Worm (Caenorhabditis elegans): ENCODE data around the gene fbxa-12.
A peak's percentile ranks its signal among the peaks of the same experiment; 100 is the strongest.
"Not testable (repeated sequence)": the region's sequence is repeated elsewhere in the genome, so short reads cannot be mapped to it uniquely, and the experiment has no call there.

fbxa-12 gene

ce11 chrIII:2259329-2259728 lies 39.8 kb downstream of the fbxa-12 start:
- no peak for TF ChIP-seq ztf-4 (tag; optimal IDR thresholded peaks at IDR 0.05)
- TF ChIP-seq ztf-11 (tag; optimal IDR thresholded peaks at IDR 0.05), result no peak
- no peak for TF ChIP-seq nhr-77 (tag; optimal IDR thresholded peaks at IDR 0.05)
- no peak for TF ChIP-seq lin-39 (tag; optimal IDR thresholded peaks at IDR 0.05)
- no peak for TF ChIP-seq fos-1 (tag; optimal IDR thresholded peaks at IDR 0.05)
- no peak for TF ChIP-seq aly-2 (tag; optimal IDR thresholded peaks at IDR 0.05)
- TF ChIP-seq mbf-1 (tag; optimal IDR thresholded peaks at IDR 0.05), result no peak
- no peak for TF ChIP-seq lsy-2 (tag; optimal IDR thresholded peaks at IDR 0.05)
- TF ChIP-seq unc-62 (GFP tag; optimal IDR thresholded peaks at IDR 0.05), result no peak
- no peak for TF ChIP-seq nhr-10 (tag; optimal IDR thresholded peaks at IDR 0.05)
- TF ChIP-seq sem-4 (tag; optimal IDR thresholded peaks at IDR 0.05), result no peak
- no peak for TF ChIP-seq lin-13 (GFP tag; optimal IDR thresholded peaks at IDR 0.05)
- TF ChIP-seq F13H6.1 (tag; optimal IDR thresholded peaks at IDR 0.05), result no peak
- no peak for TF ChIP-seq snpc-4 (tag; optimal IDR thresholded peaks at IDR 0.05)
- no peak for TF ChIP-seq elt-3 (tag; optimal IDR thresholded peaks at IDR 0.05)

- not testable (repeated sequence) for TF ChIP-seq nhr-23, ztf-4, nhr-12 (tag; optimal IDR thresholded peaks at IDR 0.05)
Measured at ce11 chrIII:2261353-2261752, 41.8 kb downstream of the fbxa-12 start, which contains the start of gene fbxa-42. TSS of gene fbxa-42 (minus strand) at chrIII:2261453.

DNA sequence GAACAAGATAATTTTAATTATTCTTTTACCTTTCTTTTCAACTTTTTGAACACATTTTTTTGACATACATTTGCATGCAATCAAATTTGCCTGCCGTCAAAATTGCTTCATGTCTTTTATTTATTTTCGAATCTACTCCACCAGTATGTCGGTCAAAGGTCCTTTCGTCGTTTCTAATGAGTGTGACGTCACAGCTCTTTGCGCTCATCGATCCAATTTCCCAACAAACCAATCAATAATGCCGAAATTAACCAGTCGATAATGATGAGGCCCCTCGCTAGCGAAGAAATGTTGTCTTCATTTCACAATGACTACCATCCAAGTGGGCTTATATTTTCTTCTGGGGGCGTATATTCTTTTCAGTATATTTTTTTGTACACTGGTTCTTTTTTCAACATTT lies 43.4 kb downstream of the fbxa-12 start, which contains the start of gene Y54F10BM.6:
Y54F10BM.6 (plus strand) TSS at position 301 of the 400 bp plus-strand sequence.
- TF ChIP-seq sma-9 (GFP tag; optimal IDR thresholded peaks at IDR 0.05) (no peak), sma-9 (tag; optimal IDR thresholded peaks at IDR 0.05) (no peak)

- TF ChIP-seq skn-1 (tag; optimal IDR thresholded peaks at IDR 0.05) (no peak), ZK546.5 (tag; optimal IDR thresholded peaks at IDR 0.05) (no peak), nhr-11 (tag; optimal IDR thresholded peaks at IDR 0.05) (no peak), fos-1 (tag; optimal IDR thresholded peaks at IDR 0.05) (peak; percentile 58)
Measured at ce11 chrIII:2265986-2266701, 46.6 kb downstream of the fbxa-12 start, which contains the start of gene fbxa-9. TSS of gene fbxa-9 (plus strand) at chrIII:2266651.
